Worm (Caenorhabditis elegans): ENCODE measurements around the gene ubl-1.

DNA sequence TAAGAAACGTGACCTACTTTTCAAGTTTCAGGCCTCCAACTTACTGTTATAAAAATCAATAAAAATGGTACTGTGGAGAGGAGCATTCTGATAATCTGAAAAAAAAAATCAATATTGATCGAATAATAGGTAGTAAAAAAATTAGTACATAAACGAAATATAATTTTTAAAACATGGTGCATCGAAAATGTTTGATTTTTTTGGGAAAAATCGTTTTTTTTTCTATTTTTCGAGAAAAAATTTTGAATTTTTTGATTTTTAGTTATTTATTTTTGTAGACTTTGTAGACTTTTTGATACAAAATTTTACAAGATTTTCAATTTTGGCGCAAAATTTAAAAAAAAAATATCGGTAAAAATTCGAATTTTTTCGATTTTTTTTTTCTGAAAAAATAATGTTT, 21.1 kb upstream of the ubl-1 start, which contains the start of gene cutl-25:
- no peak for TF ChIP-seq egl-27 (tag; optimal IDR thresholded peaks at IDR 0.05)
- TF ChIP-seq ztf-11 (tag; optimal IDR thresholded peaks at IDR 0.05) = no peak
- no peak for TF ChIP-seq nhr-21 (tag; optimal IDR thresholded peaks at IDR 0.05)
